Fruit fly (Drosophila melanogaster) whole organism, embryonic: ENCODE measurements around the gene Nazo.

Experiments
- Blimp-1 ChIP-seq: fragments of 200-800 bp; sonication (Bioruptor generic); optimal IDR thresholded peaks from 3 replicates; lab custom pipeline; 2018; ENCODE audit warnings: missing biosample characterization, missing genetic modification characterization, mild to moderate bottlenecking, moderate library complexity, missing genetic modification reagents
- CG9437 ChIP-seq: fragments of 200-800 bp; sonication (Bioruptor generic); optimal IDR thresholded peaks from 2 replicates; lab custom pipeline; 2018; ENCODE audit warnings: missing biosample characterization, mild to moderate bottlenecking, missing genetic modification characterization
- seq ChIP-seq: fragments of 200-800 bp; sonication (Bioruptor generic); IDR thresholded peaks from 2 replicates; pipeline ENCODE4 v1.3.6; 2022; ENCODE audit warnings: missing biosample characterization, missing genetic modification characterization

Nazo gene

dm6 chr3R:8336012-8336567, 48.4 kb downstream of the Nazo start (continued):
- no peak for TF ChIP-seq Blimp-1 (GFP tag; lab: Kevin White, UChicago)
- TF ChIP-seq seq (GFP tag; lab: Robert Waterston, UW) = no peak
- TF ChIP-seq CG9437 (GFP tag; lab: Kevin White, UChicago) = no peak
